ENCODE assay signal across 1 fruit fly cellular context in the genomic region with DNA sequence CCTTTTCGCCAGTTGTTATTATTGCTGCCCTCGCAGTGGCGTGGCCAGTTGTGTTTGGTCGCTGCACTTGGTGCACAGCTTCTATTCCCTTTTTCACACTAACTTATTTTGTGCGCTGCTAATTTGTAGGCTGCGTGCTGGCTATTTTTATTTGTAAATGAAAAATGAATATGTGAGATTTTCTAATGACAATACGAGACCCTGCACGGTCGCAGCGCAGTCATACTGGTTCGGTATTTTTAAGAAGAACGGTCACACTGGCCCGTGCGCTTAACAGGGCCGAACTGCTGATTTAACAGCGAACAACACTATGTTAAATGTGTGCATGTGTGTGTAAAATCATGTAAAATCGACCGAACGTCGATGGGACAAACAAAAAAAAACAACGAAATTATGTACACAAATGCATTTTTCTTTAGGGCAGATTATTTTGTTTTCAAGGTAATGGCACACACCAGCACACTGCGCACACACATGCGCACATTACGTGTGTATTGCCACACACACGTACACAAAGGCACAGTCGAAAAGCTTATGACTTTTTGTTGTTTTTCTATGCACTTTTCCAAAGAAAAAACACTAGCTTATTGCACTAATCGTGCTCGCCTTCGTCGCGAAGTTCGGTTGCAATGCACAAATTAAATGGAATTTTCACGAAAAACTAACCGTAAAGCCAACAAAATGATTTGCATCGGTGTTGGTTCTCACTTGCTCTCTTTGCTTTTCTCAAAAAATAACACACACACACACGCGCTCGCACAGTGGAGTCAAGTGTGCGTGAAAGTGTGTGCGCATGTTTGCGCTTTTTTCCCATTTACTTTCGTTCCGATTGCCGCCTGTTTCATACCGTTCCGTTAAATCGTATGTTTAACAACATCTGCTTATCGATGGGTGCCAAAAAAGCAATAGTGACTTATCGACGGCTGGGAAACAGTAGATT.
TF ChIP-seq lines count a peak whose summit lies in the region.

A gene (minus strand): TSS at position 875 of the 940 bp plus-strand sequence.

TF ChIP-seq in whole organism, embryonic, 481 proteins besides CTCF, POLR2A, EP300 and RAD21 (continued from another document and continues in another):
- TF ChIP-seq CG18476 (GFP tag; optimal IDR thresholded peaks at IDR 0.05; lab: Kevin White, UChicago) (no peak), lab (GFP tag; optimal IDR thresholded peaks at IDR 0.05; lab: Kevin White, UChicago) (no peak), klu (GFP tag; IDR thresholded peaks at IDR 0.05; lab: Robert Waterston, UW) (no peak), CG10654 (GFP tag; optimal IDR thresholded peaks at IDR 0.05; lab: Kevin White, UChicago) (no peak), CG42726 (GFP tag; IDR thresholded peaks at IDR 0.05; lab: Robert Waterston, UW; ENCODE audit: partially characterized antibody) (0 out of 2 replicates have a peak, but pooled peaks have one; percentile 19), sim (GFP tag; IDR thresholded peaks at IDR 0.05; lab: Robert Waterston, UW) (no peak), grn (GFP tag; optimal IDR thresholded peaks at IDR 0.05; lab: Kevin White, UChicago) (no peak), CG12299 (tag; optimal IDR thresholded peaks at IDR 0.05; lab: Kevin White, UChicago) (no peak), fd102C (GFP tag; optimal IDR thresholded peaks at IDR 0.05; lab: Kevin White, UChicago) (no peak), oc (tag; optimal IDR thresholded peaks at IDR 0.05; lab: Kevin White, UChicago) (no peak), gcm (GFP tag; optimal IDR thresholded peaks at IDR 0.05; lab: Kevin White, UChicago) (no peak), sens (GFP tag; lab: Kevin White, UChicago) (peak; percentile 66), CG7928 (GFP tag; optimal IDR thresholded peaks at IDR 0.05; lab: Kevin White, UChicago) (peak; percentile 68), CG6791 (GFP tag; IDR thresholded peaks at IDR 0.05; lab: Robert Waterston, UW; ENCODE audit: partially characterized antibody) (peak; percentile 57; the same call in 2 of the 3 replicates), crol (GFP tag; IDR thresholded peaks at IDR 0.05; lab: Robert Waterston, UW) (no peak), Deaf1 (tag; optimal IDR thresholded peaks at IDR 0.05; lab: Kevin White, UChicago) (peak; percentile 16), en (GFP tag; optimal IDR thresholded peaks at IDR 0.05; lab: Kevin White, UChicago) (no peak), zen (tag; optimal IDR thresholded peaks at IDR 0.05; lab: Kevin White, UChicago) (peak; percentile 33), dati (GFP tag; IDR thresholded peaks at IDR 0.05; lab: Robert Waterston, UW) (no peak), CG4424 (GFP tag; optimal IDR thresholded peaks at IDR 0.05; lab: Kevin White, UChicago) (no peak), ttk (GFP tag; IDR thresholded peaks at IDR 0.05; lab: Robert Waterston, UW) (no peak), CG13287 (GFP tag; IDR thresholded peaks at IDR 0.05; lab: Robert Waterston, UW; ENCODE audit: partially characterized antibody) (no peak; the same call in 1 of the 2 replicates), CG6689 (GFP tag; IDR thresholded peaks at IDR 0.05; lab: Robert Waterston, UW) (no peak), CG1024 (GFP tag; IDR thresholded peaks at IDR 0.05; lab: Robert Waterston, UW) (no peak), CG14860 (GFP tag; IDR thresholded peaks at IDR 0.05; lab: Robert Waterston, UW; ENCODE audit: partially characterized antibody) (0 out of 3 replicates have a peak, but pooled peaks have one; percentile 29), seq (GFP tag; IDR thresholded peaks at IDR 0.05; lab: Robert Waterston, UW) (no peak), slp2 (GFP tag; optimal IDR thresholded peaks at IDR 0.05; lab: Kevin White, UChicago) (no peak), ase (GFP tag; IDR thresholded peaks at IDR 0.05; lab: Robert Waterston, UW) (no peak), D19B (GFP tag; optimal IDR thresholded peaks at IDR 0.05; lab: Kevin White, UChicago) (no peak), Mes4 (GFP tag; optimal IDR thresholded peaks at IDR 0.05; lab: Kevin White, UChicago) (no peak), CG7556 (GFP tag; optimal IDR thresholded peaks at IDR 0.05; lab: Kevin White, UChicago) (no peak), B-H1 (GFP tag; IDR thresholded peaks at IDR 0.05; lab: Robert Waterston, UW) (no peak), cwo (GFP tag; optimal IDR thresholded peaks at IDR 0.05; lab: Kevin White, UChicago) (no peak), CG8924 (tag; optimal IDR thresholded peaks at IDR 0.05; lab: Kevin White, UChicago) (no peak), gem (tag; optimal IDR thresholded peaks at IDR 0.05; lab: Kevin White, UChicago) (no peak), abd-A (tag; optimal IDR thresholded peaks at IDR 0.05; lab: Kevin White, UChicago) (no peak), CG31388 (GFP tag; optimal IDR thresholded peaks at IDR 0.05; lab: Kevin White, UChicago) (no peak), CG10209 (GFP tag; optimal IDR thresholded peaks at IDR 0.05; lab: Kevin White, UChicago) (no peak), E2f2 (GFP tag; IDR thresholded peaks at IDR 0.05; lab: Robert Waterston, UW) (peak; percentile 18; the same call in 1 of the 2 replicates), Drgx (GFP tag; IDR thresholded peaks at IDR 0.05; lab: Robert Waterston, UW) (no peak), ken (GFP tag; IDR thresholded peaks at IDR 0.05; lab: Robert Waterston, UW) (no peak), Dp (GFP tag; optimal IDR thresholded peaks at IDR 0.05; lab: Kevin White, UChicago) (no peak), Vsx1 (GFP tag; optimal IDR thresholded peaks at IDR 0.05; lab: Kevin White, UChicago) (no peak), CG15073 (GFP tag; optimal IDR thresholded peaks at IDR 0.05; lab: Kevin White, UChicago) (no peak), her (GFP tag; optimal IDR thresholded peaks at IDR 0.05; lab: Kevin White, UChicago) (no peak), CG1832 (GFP tag; optimal IDR thresholded peaks at IDR 0.05; lab: Kevin White, UChicago) (no peak), peb (GFP tag; IDR thresholded peaks at IDR 0.05; lab: Robert Waterston, UW) (no peak), CG6854 (GFP tag; optimal IDR thresholded peaks at IDR 0.05; lab: Kevin White, UChicago) (no peak), Dbx (GFP tag; IDR thresholded peaks at IDR 0.05; lab: Robert Waterston, UW) (no peak), zen2 (GFP tag; IDR thresholded peaks at IDR 0.05; lab: Robert Waterston, UW; ENCODE audit: partially characterized antibody) (no peak; the same call in 2 of the 3 replicates), Sox102F (GFP tag; optimal IDR thresholded peaks at IDR 0.05; lab: Kevin White, UChicago) (no peak), dmrt11E (tag; optimal IDR thresholded peaks at IDR 0.05; lab: Kevin White, UChicago) (no peak), CG15269 (tag; optimal IDR thresholded peaks at IDR 0.05; lab: Kevin White, UChicago) (no peak), CG18262 (tag; optimal IDR thresholded peaks at IDR 0.05; lab: Kevin White, UChicago) (no peak), hb (GFP tag; IDR thresholded peaks at IDR 0.05; lab: Robert Waterston, UW; ENCODE audit: partially characterized antibody) (0 out of 3 replicates have a peak, but pooled peaks have one; percentile 55), NC2α (GFP tag; optimal IDR thresholded peaks at IDR 0.05; lab: Kevin White, UChicago) (no peak), row (GFP tag; IDR thresholded peaks at IDR 0.05; lab: Robert Waterston, UW) (peak; percentile 56), CG3838 (GFP tag; optimal IDR thresholded peaks at IDR 0.05; lab: Kevin White, UChicago) (no peak), TFAM (GFP tag; optimal IDR thresholded peaks at IDR 0.05; lab: Kevin White, UChicago) (no peak), btn (GFP tag; optimal IDR thresholded peaks at IDR 0.05; lab: Kevin White, UChicago) (no peak), Dek (tag; optimal IDR thresholded peaks at IDR 0.05; lab: Kevin White, UChicago) (no peak), Hmx (GFP tag; optimal IDR thresholded peaks at IDR 0.05; lab: Kevin White, UChicago) (no peak), CG14050 (GFP tag; IDR thresholded peaks at IDR 0.05; lab: Robert Waterston, UW) (no peak), Hsf (GFP tag; optimal IDR thresholded peaks at IDR 0.05; lab: Kevin White, UChicago) (no peak), fd3F (GFP tag; optimal IDR thresholded peaks at IDR 0.05; lab: Kevin White, UChicago) (no peak), D (optimal IDR thresholded peaks at IDR 0.05; lab: Kevin White, UChicago) (no peak), D (GFP tag; optimal IDR thresholded peaks at IDR 0.05; lab: Kevin White, UChicago) (no peak), chn (GFP tag; optimal IDR thresholded peaks at IDR 0.05; lab: Kevin White, UChicago) (no peak), CG12744 (GFP tag; optimal IDR thresholded peaks at IDR 0.05; lab: Kevin White, UChicago) (no peak), da (GFP tag; optimal IDR thresholded peaks at IDR 0.05; lab: Kevin White, UChicago) (no peak), CG17385 (GFP tag; optimal IDR thresholded peaks at IDR 0.05; lab: Kevin White, UChicago) (no peak), CG12659 (GFP tag; optimal IDR thresholded peaks at IDR 0.05; lab: Kevin White, UChicago) (peak; percentile 31), HLHmδ (GFP tag; optimal IDR thresholded peaks at IDR 0.05; lab: Kevin White, UChicago) (no peak), CG1602 (GFP tag; optimal IDR thresholded peaks at IDR 0.05; lab: Kevin White, UChicago) (no peak), CG16815 (GFP tag; optimal IDR thresholded peaks at IDR 0.05; lab: Kevin White, UChicago) (no peak), Doc3 (GFP tag; IDR thresholded peaks at IDR 0.05; lab: Robert Waterston, UW; ENCODE audit: partially characterized antibody) (peak; percentile 31; the same call in 1 of the 3 replicates), Lhr (GFP tag; optimal IDR thresholded peaks at IDR 0.05; lab: Kevin White, UChicago) (no peak), Trl (optimal IDR thresholded peaks at IDR 0.05; lab: Kevin White, UChicago) (peak; percentile 41 to 69), Trl (GFP tag; optimal IDR thresholded peaks at IDR 0.05; lab: Kevin White, UChicago) (no peak), tx (GFP tag; optimal IDR thresholded peaks at IDR 0.05; lab: Kevin White, UChicago) (no peak), trh (GFP tag; optimal IDR thresholded peaks at IDR 0.05; lab: Kevin White, UChicago) (no peak), jigr1 (GFP tag; IDR thresholded peaks at IDR 0.05; lab: Robert Waterston, UW) (no peak), Oaz (GFP tag; IDR thresholded peaks at IDR 0.05; lab: Robert Waterston, UW) (no peak), CG7987 (GFP tag; optimal IDR thresholded peaks at IDR 0.05; lab: Kevin White, UChicago) (no peak), CG10979 (tag; optimal IDR thresholded peaks at IDR 0.05; lab: Kevin White, UChicago) (no peak), CG15011 (GFP tag; optimal IDR thresholded peaks at IDR 0.05; lab: Kevin White, UChicago) (no peak), BEAF-32 (GFP tag; optimal IDR thresholded peaks at IDR 0.05; lab: Kevin White, UChicago) (peak; percentile 54), CG6272 (GFP tag; IDR thresholded peaks at IDR 0.05; lab: Robert Waterston, UW) (no peak), CG18619 (GFP tag; optimal IDR thresholded peaks at IDR 0.05; lab: Kevin White, UChicago) (no peak), Antp (GFP tag; optimal IDR thresholded peaks at IDR 0.05; lab: Kevin White, UChicago) (no peak), CG11723 (GFP tag; optimal IDR thresholded peaks at IDR 0.05; lab: Kevin White, UChicago) (no peak), dm (GFP tag; optimal IDR thresholded peaks at IDR 0.05; lab: Kevin White, UChicago) (no peak), lmd (GFP tag; IDR thresholded peaks at IDR 0.05; lab: Robert Waterston, UW) (no peak), Sin3A (optimal IDR thresholded peaks at IDR 0.05; lab: Kevin White, UChicago) (peak; percentile 57), Xrp1 (GFP tag; IDR thresholded peaks at IDR 0.05; lab: Robert Waterston, UW) (no peak), CG8388 (GFP tag; optimal IDR thresholded peaks at IDR 0.05; lab: Kevin White, UChicago) (no peak), gfzf (GFP tag; optimal IDR thresholded peaks at IDR 0.05; lab: Kevin White, UChicago) (peak; percentile 82), lov (optimal IDR thresholded peaks at IDR 0.05; lab: Kevin White, UChicago) (no peak), lov (GFP tag; IDR thresholded peaks at IDR 0.05; lab: Robert Waterston, UW) (no peak), Fer3 (tag; optimal IDR thresholded peaks at IDR 0.05; lab: Kevin White, UChicago) (no peak), CG12942 (GFP tag; optimal IDR thresholded peaks at IDR 0.05; lab: Kevin White, UChicago) (no peak), CG8944 (GFP tag; optimal IDR thresholded peaks at IDR 0.05; lab: Kevin White, UChicago) (no peak), pros (GFP tag; optimal IDR thresholded peaks at IDR 0.05; lab: Kevin White, UChicago) (no peak), PHDP (tag; optimal IDR thresholded peaks at IDR 0.05; lab: Kevin White, UChicago) (no peak), CG17829 (tag; optimal IDR thresholded peaks at IDR 0.05; lab: Kevin White, UChicago) (peak; percentile 5), Ets65A (GFP tag; lab: Kevin White, UChicago) (no peak), Hr3 (GFP tag; optimal IDR thresholded peaks at IDR 0.05; lab: Kevin White, UChicago) (no peak), nom (GFP tag; optimal IDR thresholded peaks at IDR 0.05; lab: Kevin White, UChicago) (no peak), tap (tag; optimal IDR thresholded peaks at IDR 0.05; lab: Kevin White, UChicago) (no peak), Taf1 (GFP tag; IDR thresholded peaks at IDR 0.05; lab: Robert Waterston, UW) (no peak), Dll (GFP tag; IDR thresholded peaks at IDR 0.05; lab: Robert Waterston, UW; ENCODE audit: partially characterized antibody) (no peak), CG12104 (GFP tag; optimal IDR thresholded peaks at IDR 0.05; lab: Kevin White, UChicago) (no peak), emc (GFP tag; optimal IDR thresholded peaks at IDR 0.05; lab: Kevin White, UChicago) (no peak), Mrtf (GFP tag; IDR thresholded peaks at IDR 0.05; lab: Robert Waterston, UW) (no peak), slou (GFP tag; optimal IDR thresholded peaks at IDR 0.05; lab: Kevin White, UChicago) (no peak), ab (GFP tag; optimal IDR thresholded peaks at IDR 0.05; lab: Kevin White, UChicago) (no peak), sisA (GFP tag; IDR thresholded peaks at IDR 0.05; lab: Robert Waterston, UW) (no peak), CG13424 (tag; optimal IDR thresholded peaks at IDR 0.05; lab: Kevin White, UChicago) (no peak), Abd-B (GFP tag; optimal IDR thresholded peaks at IDR 0.05; lab: Kevin White, UChicago) (no peak), gro (GFP tag; optimal IDR thresholded peaks at IDR 0.05; lab: Kevin White, UChicago) (peak; percentile 32), nerfin-1 (tag; optimal IDR thresholded peaks at IDR 0.05; lab: Kevin White, UChicago) (no peak), eve (GFP tag; optimal IDR thresholded peaks at IDR 0.05; lab: Kevin White, UChicago) (no peak), Doc2 (GFP tag; IDR thresholded peaks at IDR 0.05; lab: Robert Waterston, UW) (no peak), Six4 (GFP tag; optimal IDR thresholded peaks at IDR 0.05; lab: Kevin White, UChicago) (no peak), nau (GFP tag; optimal IDR thresholded peaks at IDR 0.05; lab: Kevin White, UChicago) (no peak), CG6813 (GFP tag; optimal IDR thresholded peaks at IDR 0.05; lab: Kevin White, UChicago) (no peak)
